Worm (Caenorhabditis elegans) whole organism, young adult: Measurements from ENCODE around the gene klp-13.

Source experiments
- B0261.1 ChIP-seq: sonication (generic microtip); optimal IDR thresholded peaks from 2 replicates; lab custom pipeline; 2016; ENCODE audit warnings: mild to moderate bottlenecking, missing genetic modification characterization, moderate library complexity, missing compliant biosample characterization
- F23B12.7 ChIP-seq: sonication (generic microtip); optimal IDR thresholded peaks from 2 replicates; lab custom pipeline; 2017; ENCODE audit warnings: missing genetic modification characterization, mild to moderate bottlenecking, missing compliant biosample characterization, antibody characterized with exemption, moderate library complexity; ENCODE audit not compliant: insufficient read depth
- F52B5.7 ChIP-seq: sonication (generic microtip); optimal IDR thresholded peaks from 2 replicates; lab custom pipeline; 2016; ENCODE audit warnings: mild to moderate bottlenecking, missing genetic modification characterization, missing compliant biosample characterization
- F55B11.4 ChIP-seq: sonication (generic microtip); optimal IDR thresholded peaks from 2 replicates; lab custom pipeline; 2016; ENCODE audit warnings: missing compliant biosample characterization, missing genetic modification characterization, borderline replicate concordance; ENCODE audit not compliant: insufficient read depth
- Y53F4B.3 ChIP-seq: fragments of 200-800 bp; sonication (Bioruptor generic); IDR thresholded peaks from 2 replicates; pipeline ENCODE4 v1.3.6; 2022; ENCODE audit warnings: missing genetic modification reagents, missing genetic modification characterization, missing compliant biosample characterization
- Y79H2A.3 ChIP-seq: fragments of 200-800 bp; sonication (Bioruptor generic); conservative IDR thresholded peaks from 2 replicates; pipeline ENCODE4 v1.3.6; 2022; ENCODE audit warnings: missing genetic modification reagents, missing genetic modification characterization, missing compliant biosample characterization
- ZK185.1 ChIP-seq: sonication (generic microtip); optimal IDR thresholded peaks from 2 replicates; lab custom pipeline; 2016; ENCODE audit warnings: mild to moderate bottlenecking, missing genetic modification characterization, missing compliant biosample characterization; ENCODE audit not compliant: poor library complexity, severe bottlenecking
- aptf-3 ChIP-seq: fragments of 200-800 bp; sonication (Bioruptor generic); IDR thresholded peaks from 2 replicates; pipeline ENCODE4 v1.3.6; 2022; ENCODE audit warnings: missing genetic modification characterization, missing compliant biosample characterization
- atf-7 ChIP-seq: sonication (generic microtip); optimal IDR thresholded peaks from 2 replicates; lab custom pipeline; 2017; ENCODE audit warnings: mild to moderate bottlenecking, missing genetic modification characterization, missing compliant biosample characterization
- athp-1 ChIP-seq: sonication (generic microtip); optimal IDR thresholded peaks from 2 replicates; lab custom pipeline; 2017; ENCODE audit warnings: mild to moderate bottlenecking, missing genetic modification characterization, missing compliant biosample characterization
- attf-6 ChIP-seq: fragments of 200-800 bp; sonication (Bioruptor generic); IDR thresholded peaks from 2 replicates; pipeline ENCODE4 v1.3.6; 2022; ENCODE audit warnings: missing genetic modification reagents, missing genetic modification characterization, missing compliant biosample characterization
- ccch-3 ChIP-seq: fragments of 200-800 bp; sonication (Bioruptor generic); optimal IDR thresholded peaks from 2 replicates; lab custom pipeline; 2018; ENCODE audit warnings: mild to moderate bottlenecking, missing genetic modification characterization, missing compliant biosample characterization
- ceh-100 ChIP-seq: fragments of 200-800 bp; sonication (Bioruptor generic); IDR thresholded peaks from 2 replicates; pipeline ENCODE4 v1.3.6; 2022; ENCODE audit warnings: missing genetic modification reagents, missing genetic modification characterization, missing compliant biosample characterization
- dox-1 ChIP-seq: fragments of 200-800 bp; sonication (Bioruptor generic); IDR thresholded peaks from 2 replicates; pipeline ENCODE4 v1.3.6; 2022; ENCODE audit warnings: missing genetic modification reagents, missing genetic modification characterization, missing compliant biosample characterization
- dpff-1 ChIP-seq: sonication (generic microtip); optimal IDR thresholded peaks from 2 replicates; lab custom pipeline; 2017; ENCODE audit warnings: mild to moderate bottlenecking, missing genetic modification characterization, missing compliant biosample characterization
- dpl-1 ChIP-seq: fragments of 150-350 bp; optimal IDR thresholded peaks from 2 replicates; lab custom pipeline; 2014; ENCODE audit warnings: missing biosample characterization, missing genetic modification reagents, missing genetic modification characterization
- egrh-3 ChIP-seq: fragments of 200-800 bp; sonication (Bioruptor generic); IDR thresholded peaks from 2 replicates; pipeline ENCODE4 v1.3.6; 2022; ENCODE audit warnings: missing genetic modification reagents, missing genetic modification characterization, missing compliant biosample characterization
- gei-17 ChIP-seq: fragments of 200-800 bp; sonication (Bioruptor generic); optimal IDR thresholded peaks from 2 replicates; lab custom pipeline; 2018; ENCODE audit warnings: mild to moderate bottlenecking, missing genetic modification characterization, missing compliant biosample characterization
- hlh-12 ChIP-seq: sonication (generic microtip); optimal IDR thresholded peaks from 2 replicates; lab custom pipeline; 2016; ENCODE audit warnings: missing genetic modification characterization, missing compliant biosample characterization
- hlh-26 ChIP-seq: fragments of 200-800 bp; sonication (Bioruptor generic); conservative IDR thresholded peaks from 2 replicates; pipeline ENCODE4 v1.3.6; 2022; ENCODE audit warnings: missing genetic modification reagents, missing genetic modification characterization, missing compliant biosample characterization
- hmg-20 ChIP-seq: fragments of 200-800 bp; sonication (Bioruptor generic); IDR thresholded peaks from 2 replicates; pipeline ENCODE4 v1.3.6; 2022; ENCODE audit warnings: missing genetic modification reagents, missing genetic modification characterization, missing compliant biosample characterization
- lag-1 ChIP-seq: fragments of 200-800 bp; sonication (Bioruptor generic); IDR thresholded peaks from 2 replicates; pipeline ENCODE4 v1.3.6; 2022; ENCODE audit warnings: missing genetic modification reagents, missing genetic modification characterization, missing compliant biosample characterization
- let-607 ChIP-seq, 2 experiments: fragments of 200-800 bp in 1 of 2; sonication (Bioruptor generic) in 1 of 2; sonication (generic microtip) in 1 of 2; optimal IDR thresholded peaks; 2 replicates each; lab custom pipeline; 2016 to 2018; ENCODE audit warnings: mild to moderate bottlenecking in 2 of 2, missing compliant biosample characterization in 2 of 2, missing genetic modification characterization in 2 of 2, moderate library complexity in 2 of 2, missing genotype in 1 of 2
- lin-40 ChIP-seq: sonication (generic microtip); optimal IDR thresholded peaks from 2 replicates; lab custom pipeline; 2016; ENCODE audit warnings: missing genetic modification characterization, mild to moderate bottlenecking, missing compliant biosample characterization, missing genotype, missing genetic modification reagents
- lsy-27 ChIP-seq: sonication (generic microtip); optimal IDR thresholded peaks from 2 replicates; lab custom pipeline; 2017; ENCODE audit warnings: missing genetic modification characterization, mild to moderate bottlenecking, missing compliant biosample characterization, antibody characterized with exemption, missing genotype, borderline replicate concordance; ENCODE audit not compliant: insufficient read depth
- madf-8 ChIP-seq: fragments of 200-800 bp; sonication (Bioruptor generic); conservative IDR thresholded peaks from 2 replicates; pipeline ENCODE4 v1.3.6; 2022; ENCODE audit warnings: missing genetic modification reagents, missing genetic modification characterization, missing compliant biosample characterization
- nfya-2 ChIP-seq: fragments of 200-800 bp; sonication (Bioruptor generic); IDR thresholded peaks from 2 replicates; pipeline ENCODE4 v1.3.6; 2022; ENCODE audit warnings: missing genetic modification reagents, missing genetic modification characterization, missing compliant biosample characterization
- nfyb-1 ChIP-seq: fragments of 200-800 bp; sonication (Bioruptor generic); IDR thresholded peaks from 2 replicates; pipeline ENCODE4 v1.3.6; 2022; ENCODE audit warnings: missing genetic modification reagents, missing genetic modification characterization, missing compliant biosample characterization
- nhr-80 ChIP-seq: sonication (generic microtip); optimal IDR thresholded peaks from 2 replicates; lab custom pipeline; 2016; ENCODE audit warnings: missing genetic modification characterization, missing compliant biosample characterization
- pbrm-1 ChIP-seq: fragments of 200-800 bp; sonication (Bioruptor generic); IDR thresholded peaks from 2 replicates; pipeline ENCODE4 v1.3.6; 2022; ENCODE audit warnings: missing genetic modification reagents, missing genetic modification characterization, missing compliant biosample characterization
- pha-4 ChIP-seq: fragments of 150-350 bp; sonication (generic microtip); optimal IDR thresholded peaks from 2 replicates; lab custom pipeline; 2014; ENCODE audit warnings: missing biosample characterization, missing genetic modification reagents, missing genetic modification characterization
- rec-8 ChIP-seq, 2 experiments: sonication (generic microtip); optimal IDR thresholded peaks; 2 replicates each; lab custom pipeline; 2016; ENCODE audit warnings: mild to moderate bottlenecking in 2 of 2, missing genetic modification characterization in 2 of 2, missing genetic modification reagents in 2 of 2, missing genotype in 2 of 2, missing biosample characterization in 1 of 2, missing compliant biosample characterization in 1 of 2, moderate library complexity in 1 of 2
- repo-1 ChIP-seq: sonication (generic microtip); optimal IDR thresholded peaks from 2 replicates; lab custom pipeline; 2017; ENCODE audit warnings: mild to moderate bottlenecking, missing genetic modification characterization, missing compliant biosample characterization
- rpc-1 ChIP-seq, 2 experiments: fragments of 150-350 bp in 1 of 2; sonication (generic microtip) in 1 of 2; optimal IDR thresholded peaks; 2 replicates each; lab custom pipeline; 2014 to 2018; ENCODE audit warnings: missing biosample characterization in 1 of 2, missing genetic modification characterization in 1 of 2, missing genetic modification reagents in 1 of 2, missing genotype in 1 of 2
- snpc-1.1 ChIP-seq: sonication (generic microtip); optimal IDR thresholded peaks from 2 replicates; lab custom pipeline; 2017; ENCODE audit warnings: missing genetic modification characterization, mild to moderate bottlenecking, missing compliant biosample characterization, antibody characterized with exemption, moderate library complexity, missing genotype, missing genetic modification reagents; ENCODE audit not compliant: insufficient read depth
- snpc-3.4 ChIP-seq: sonication (generic microtip); optimal IDR thresholded peaks from 2 replicates; lab custom pipeline; 2017; ENCODE audit warnings: missing genetic modification characterization, mild to moderate bottlenecking, missing compliant biosample characterization, antibody characterized with exemption, moderate library complexity, missing genotype, missing genetic modification reagents
- tbp1 ChIP-seq: fragments of 200-800 bp; sonication (Bioruptor generic); optimal IDR thresholded peaks from 2 replicates; lab custom pipeline; 2018; ENCODE audit warnings: mild to moderate bottlenecking, missing genetic modification characterization, missing compliant biosample characterization
- ztf-25 ChIP-seq: fragments of 200-800 bp; sonication (Bioruptor generic); IDR thresholded peaks from 2 replicates; pipeline ENCODE4 v1.3.6; 2022; ENCODE audit warnings: missing genetic modification reagents, missing genetic modification characterization, missing compliant biosample characterization
- ztf-28 ChIP-seq: fragments of 200-800 bp; sonication (Bioruptor generic); IDR thresholded peaks from 2 replicates; pipeline ENCODE4 v1.3.6; 2022; ENCODE audit warnings: missing genetic modification reagents, missing genetic modification characterization, missing compliant biosample characterization

The klp-13 gene

DNA sequence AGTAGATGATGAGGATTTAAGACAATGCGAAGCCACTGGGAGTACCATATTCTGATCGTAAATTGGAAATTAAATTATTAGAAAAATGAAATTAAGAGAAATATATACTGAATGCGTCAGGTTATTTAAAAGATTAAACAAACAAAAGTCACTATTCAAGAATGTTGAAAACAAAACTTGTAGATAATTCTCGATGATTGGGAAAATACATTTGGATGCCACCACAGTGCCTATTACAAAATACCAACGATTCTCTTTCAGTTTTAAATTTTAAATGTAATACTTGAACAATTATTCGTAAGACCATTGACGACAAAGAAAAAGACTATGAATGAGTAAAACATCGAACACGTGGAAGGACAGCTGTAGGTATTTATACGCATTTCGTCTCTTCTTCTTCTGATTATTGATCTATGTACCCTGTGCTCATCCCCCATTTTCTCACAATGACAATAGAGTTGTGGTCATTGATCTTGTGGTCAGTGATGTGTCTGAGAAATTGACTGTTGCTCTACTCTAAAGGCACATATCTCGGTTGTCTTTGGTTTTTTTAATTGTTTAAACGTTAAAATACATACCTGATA is 35.2 kb downstream of the klp-13 start, which contains the start of gene C09B8.4:
Gene C09B8.4 (minus strand): TSS at position 51 of the 584 bp plus-strand sequence.
- TF ChIP-seq let-607 (tag; optimal IDR thresholded peaks at IDR 0.05; lab: Kevin White, UChicago) (peak in 1 of 2 experiments; percentile 87), madf-8 (GFP tag; lab: Robert Waterston, UW) (no peak), nhr-80 (tag; lab: Kevin White, UChicago) (peak; percentile 0), Y53F4B.3 (GFP tag; lab: Robert Waterston, UW) (no peak), B0261.1 (tag; lab: Kevin White, UChicago) (no peak)

- TF ChIP-seq snpc-3.4 (tag; lab: Kevin White, UChicago): no peak
- no peak for TF ChIP-seq aptf-3 (GFP tag; lab: Robert Waterston, UW)
- no peak for TF ChIP-seq rpc-1 (optimal IDR thresholded peaks at IDR 0.05; lab: Kevin White, UChicago)
- TF ChIP-seq rpc-1 (tag; optimal IDR thresholded peaks at IDR 0.05; lab: Kevin White, UChicago): no peak
- TF ChIP-seq hlh-26: no peak
- no peak for TF ChIP-seq repo-1
- TF ChIP-seq nfya-2 (GFP tag; lab: Robert Waterston, UW): no peak
- no peak for TF ChIP-seq attf-6
- no peak for TF ChIP-seq F23B12.7
- TF ChIP-seq ccch-3 (GFP tag; lab: Kevin White, UChicago): no peak
- no peak for TF ChIP-seq B0261.1 (tag; lab: Kevin White, UChicago)
- TF ChIP-seq lag-1 (GFP tag; lab: Robert Waterston, UW): no peak
Observed at ce11 chrX:6020782-6021181, 36.0 kb downstream of the klp-13 start.

ce11 chrX:6022469-6022868 is 37.7 kb downstream of the klp-13 start, which contains the start of gene lelo-3:
Gene lelo-3 (minus strand): TSS chrX:6022569.
- TF ChIP-seq gei-17 (GFP tag; lab: Kevin White, UChicago) (no peak), hlh-26 (no peak), F52B5.7 (tag; lab: Kevin White, UChicago) (no peak), athp-1 (tag; lab: Kevin White, UChicago) (no peak), pbrm-1 (GFP tag; lab: Robert Waterston, UW) (no peak), dox-1 (no peak), hmg-20 (GFP tag; lab: Robert Waterston, UW) (no peak), ceh-100 (GFP tag; lab: Robert Waterston, UW) (no peak), Y79H2A.3 (GFP tag; lab: Robert Waterston, UW) (no peak), dpl-1 (GFP tag; lab: Kevin White, UChicago) (no peak)
- TF ChIP-seq, all 124 proteins: peak for 0

DNA sequence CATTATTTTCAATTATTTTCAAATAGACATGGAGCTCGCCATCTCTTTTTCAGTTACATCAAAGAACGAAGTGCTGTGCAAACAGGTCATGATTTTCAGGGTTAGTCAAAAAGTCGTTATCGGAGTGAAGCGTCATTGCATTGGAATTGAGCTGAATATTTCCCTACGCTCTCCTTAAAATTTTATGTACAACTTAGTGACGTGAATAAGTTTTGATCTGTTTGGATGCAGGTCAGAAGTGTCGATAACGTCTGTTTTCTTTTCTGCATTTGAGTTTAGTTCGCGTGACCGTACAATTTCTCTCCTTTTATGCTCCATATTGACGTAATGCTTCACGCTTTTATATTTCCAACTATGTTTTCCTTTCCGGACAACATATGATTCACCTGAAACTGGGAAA is 40.2 kb downstream of the klp-13 start:
- peak; percentile 29 for TF ChIP-seq atf-7 (tag; lab: Kevin White, UChicago)
- no peak for TF ChIP-seq rpc-1 (optimal IDR thresholded peaks at IDR 0.05; lab: Kevin White, UChicago)
- no peak for TF ChIP-seq rpc-1 (tag; optimal IDR thresholded peaks at IDR 0.05; lab: Kevin White, UChicago)
- TF ChIP-seq ZK185.1 (tag; lab: Kevin White, UChicago): no peak
- no peak for TF ChIP-seq rec-8 (tag; optimal IDR thresholded peaks at IDR 0.05; lab: Kevin White, UChicago)
- TF ChIP-seq pha-4 (tag; lab: Kevin White, UChicago): peak; percentile 23
- no peak for TF ChIP-seq dpff-1 (tag; lab: Kevin White, UChicago)
- TF ChIP-seq aptf-3 (GFP tag; lab: Robert Waterston, UW): no peak
- no peak for TF ChIP-seq hlh-12 (tag; lab: Kevin White, UChicago)
- no peak for TF ChIP-seq lsy-27
- TF ChIP-seq egrh-3 (GFP tag; lab: Robert Waterston, UW): no peak
- TF ChIP-seq nfyb-1 (GFP tag; lab: Robert Waterston, UW): no peak
- TF ChIP-seq F55B11.4 (tag; lab: Kevin White, UChicago): no peak
- TF ChIP-seq ztf-28 (GFP tag; lab: Robert Waterston, UW): no peak
- TF ChIP-seq ztf-25: no peak
- TF ChIP-seq nhr-80 (tag; lab: Kevin White, UChicago): peak; percentile 80
- peak; percentile 17 for TF ChIP-seq tbp1
- TF ChIP-seq lin-40 (tag; lab: Kevin White, UChicago): no peak
- no peak for TF ChIP-seq snpc-1.1 (tag; lab: Kevin White, UChicago)
